Worm (Caenorhabditis elegans) whole organism, late embryonic: ENCODE data around the gene str-112.

Experiments used
- ama-1 ChIP-seq: fragments of 150-350 bp; optimal IDR thresholded peaks from 2 replicates; lab custom pipeline; 2014
- ceh-30 ChIP-seq: fragments of 150-350 bp; optimal IDR thresholded peaks from 2 replicates; lab custom pipeline; 2014; ENCODE audit warnings: missing biosample characterization, missing genetic modification characterization
- ceh-34 ChIP-seq: sonication (generic microtip); optimal IDR thresholded peaks from 2 replicates; lab custom pipeline; 2016; ENCODE audit warnings: mild to moderate bottlenecking, missing genetic modification characterization, missing compliant biosample characterization
- dmd-4 ChIP-seq: sonication (generic microtip); optimal IDR thresholded peaks from 2 replicates; lab custom pipeline; 2016; ENCODE audit warnings: borderline replicate concordance, missing genetic modification characterization, missing compliant biosample characterization
- dve-1 ChIP-seq: sonication (generic microtip); optimal IDR thresholded peaks from 2 replicates; lab custom pipeline; 2017; ENCODE audit warnings: antibody characterized with exemption, mild to moderate bottlenecking, missing genetic modification characterization, missing compliant biosample characterization
- ets-4 ChIP-seq: sonication (generic microtip); optimal IDR thresholded peaks from 2 replicates; lab custom pipeline; 2016; ENCODE audit warnings: missing genetic modification characterization, missing compliant biosample characterization
- lin-11 ChIP-seq: fragments of 200-800 bp; sonication (Bioruptor generic); optimal IDR thresholded peaks from 2 replicates; lab custom pipeline; 2018; ENCODE audit warnings: mild to moderate bottlenecking, missing genetic modification characterization, missing compliant biosample characterization
- nfya-1 ChIP-seq: sonication (generic microtip); optimal IDR thresholded peaks from 2 replicates; lab custom pipeline; 2017; ENCODE audit warnings: missing genetic modification characterization, mild to moderate bottlenecking, missing compliant biosample characterization, antibody characterized with exemption, moderate library complexity
- pat-9 ChIP-seq: fragments of 200-800 bp; sonication (Bioruptor generic); optimal IDR thresholded peaks from 2 replicates; lab custom pipeline; 2018; ENCODE audit warnings: mild to moderate bottlenecking, missing genetic modification characterization, moderate library complexity, missing compliant biosample characterization
- tbx-2 ChIP-seq: sonication (generic microtip); optimal IDR thresholded peaks from 2 replicates; lab custom pipeline; 2016; ENCODE audit warnings: missing genetic modification characterization, missing compliant biosample characterization
- unc-3 ChIP-seq, 2 experiments: fragments of 200-800 bp in 1 of 2; sonication (Bioruptor generic) in 1 of 2; sonication (generic microtip) in 1 of 2; conservative IDR thresholded peaks in 1 of 2; optimal IDR thresholded peaks in 1 of 2; 2 replicates each; pipeline versions ENCODE4 v1.3.6 to Lab custom; 2016 to 2022; ENCODE audit warnings: missing compliant biosample characterization in 2 of 2, missing genetic modification characterization in 2 of 2, missing genetic modification reagents in 1 of 2

ce11 chrV:7186599-7186998 lies 48.4 kb upstream of the str-112 start:
- TF ChIP-seq ets-4 (no peak), lin-11 (tag; lab: Kevin White, UChicago) (no peak), pat-9 (no peak), dmd-4 (tag; lab: Kevin White, UChicago) (no peak), tbx-2 (no peak), dve-1 (no peak), ama-1 (no peak), ceh-30 (no peak), nfya-1 (tag; lab: Kevin White, UChicago) (no peak), ceh-34 (tag; lab: Kevin White, UChicago) (no peak), unc-3 (GFP tag; conservative IDR thresholded peaks at IDR 0.05; lab: Robert Waterston, UW) (no peak), unc-3 (tag; optimal IDR thresholded peaks at IDR 0.05; lab: Kevin White, UChicago) (no peak)
